Fruit fly (Drosophila melanogaster) whole organism: ENCODE measurements around the gene CG32572.

Source experiments
- CG8478 ChIP-seq: fragments of >200 bp; optimal IDR thresholded peaks from 2 replicates; lab custom pipeline; 2018; ENCODE audit warnings: inconsistent platforms
- usp ChIP-seq: fragments of >200 bp; optimal IDR thresholded peaks from 2 replicates; lab custom pipeline; 2017; ENCODE audit warnings: missing biosample characterization, missing genetic modification characterization, mixed read lengths

dm6 chrX:16760542-16760941 lies 39.6 kb downstream of the CG32572 start:
- TF ChIP-seq CG8478 (no peak), usp (no peak)
